Worm (Caenorhabditis elegans): Measurements from ENCODE around the gene M163.9.

M163.9 gene

DNA sequence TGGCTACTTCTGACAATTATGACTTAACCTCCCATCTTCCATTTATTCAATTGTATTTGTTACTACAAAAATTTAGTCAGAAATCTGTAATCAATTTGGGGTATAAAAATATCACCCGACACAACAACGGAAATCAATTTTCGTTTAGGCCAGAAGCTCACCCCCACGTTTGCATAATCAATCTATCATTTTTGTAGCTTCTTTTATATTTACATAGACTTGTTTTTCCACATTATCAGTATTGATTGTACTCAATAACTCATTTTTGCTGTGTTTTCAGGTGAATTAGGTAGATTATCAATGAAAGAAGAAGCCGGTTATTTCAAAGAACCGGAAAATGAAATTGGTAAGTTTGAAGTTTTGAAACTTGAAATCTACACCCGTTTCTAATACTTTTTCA, 4.4 kb downstream of the M163.9 start, which contains the start of gene M163.5:
Gene M163.5, plus strand, starts transcription at position 301 of the 400 bp plus-strand sequence.
- TF ChIP-seq rcor-1 (GFP tag; IDR thresholded peaks at IDR 0.05) (no peak), C06A6.2 (GFP tag; conservative IDR thresholded peaks at IDR 0.05) (no peak), let-607 (tag; optimal IDR thresholded peaks at IDR 0.05) (no peak), efl-1 (GFP tag; optimal IDR thresholded peaks at IDR 0.05) (no peak), tbp1 (GFP tag; optimal IDR thresholded peaks at IDR 0.05) (no peak), ama-1 (optimal IDR thresholded peaks at IDR 0.05) (no peak), ama-1 (GFP tag; optimal IDR thresholded peaks at IDR 0.05) (no peak), lsl-1 (GFP tag; optimal IDR thresholded peaks at IDR 0.05) (no peak), F22D6.2 (tag; optimal IDR thresholded peaks at IDR 0.05) (no peak), zim-3 (tag; optimal IDR thresholded peaks at IDR 0.05) (no peak), nfyb-1 (GFP tag; IDR thresholded peaks at IDR 0.05) (no peak), hrde-1 (tag; optimal IDR thresholded peaks at IDR 0.05; ENCODE audit: borderline replicate concordance) (no peak), madf-10 (tag; optimal IDR thresholded peaks at IDR 0.05) (no peak), F39B2.1 (GFP tag; IDR thresholded peaks at IDR 0.05) (no peak)

DNA sequence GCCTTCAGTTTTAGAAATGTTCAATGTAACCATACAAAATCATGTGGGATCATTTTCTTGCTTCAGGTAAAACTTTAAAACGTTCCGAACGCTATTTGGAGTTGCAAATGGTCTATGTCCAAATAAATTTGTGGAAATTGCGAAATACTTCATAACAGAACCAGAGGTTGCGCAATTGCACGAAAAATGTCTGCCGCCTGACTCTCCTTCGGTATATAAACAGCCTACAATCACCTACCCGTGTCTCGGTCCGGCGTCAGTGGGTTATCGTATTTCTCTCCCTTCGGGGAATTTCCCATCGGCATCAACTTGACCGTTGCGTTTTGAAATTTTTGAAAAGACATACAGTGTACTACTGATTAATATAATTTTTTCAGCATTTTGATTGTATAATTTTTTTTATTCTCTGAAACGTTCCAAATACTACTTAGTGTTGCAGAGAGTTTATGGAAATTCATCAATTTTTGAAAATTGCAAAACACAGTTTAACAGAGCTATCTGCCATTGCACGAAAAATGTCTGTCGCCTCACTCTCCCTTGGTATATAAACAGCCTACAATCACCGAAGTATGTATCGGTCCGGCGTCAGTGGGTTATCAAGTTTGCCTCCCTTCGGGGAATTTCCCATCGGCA, 7.4 kb downstream of the M163.9 start:
- TF ChIP-seq Y95B8A.8 (GFP tag; IDR thresholded peaks at IDR 0.05), result no peak
- TF ChIP-seq ceh-91 (GFP tag; IDR thresholded peaks at IDR 0.05), result no peak
- no peak for TF ChIP-seq sea-2 (GFP tag; IDR thresholded peaks at IDR 0.05)
- peak; percentile 4 for TF ChIP-seq snpc-3.4 (tag; optimal IDR thresholded peaks at IDR 0.05)
- no peak for TF ChIP-seq ama-1 (optimal IDR thresholded peaks at IDR 0.05)
- TF ChIP-seq ama-1 (GFP tag; optimal IDR thresholded peaks at IDR 0.05), result no peak
- TF ChIP-seq ztf-26 (tag; optimal IDR thresholded peaks at IDR 0.05), result peak; percentile 49
- TF ChIP-seq hrde-1 (tag; optimal IDR thresholded peaks at IDR 0.05; ENCODE audit: borderline replicate concordance), result no peak
- 0 out of 2 replicates have a peak, but pooled peaks have one; percentile 71 for TF ChIP-seq nhr-120 (GFP tag; IDR thresholded peaks at IDR 0.05)
- TF ChIP-seq him-1 (tag; optimal IDR thresholded peaks at IDR 0.05), result no peak
- peak; percentile 28; the same call in 1 of the 2 replicates for TF ChIP-seq egl-44 (GFP tag; IDR thresholded peaks at IDR 0.05)
- TF ChIP-seq aptf-2 (GFP tag; conservative IDR thresholded peaks at IDR 0.05), result no peak
- TF ChIP-seq ceh-100 (GFP tag; IDR thresholded peaks at IDR 0.05), result no peak
- no peak for TF ChIP-seq mel-28 (tag; optimal IDR thresholded peaks at IDR 0.05; ENCODE audit: borderline replicate concordance)
- no peak for TF ChIP-seq snpc-1.1 (tag; optimal IDR thresholded peaks at IDR 0.05; ENCODE audit: insufficient read depth)
- TF ChIP-seq aptf-3 (GFP tag; IDR thresholded peaks at IDR 0.05), result no peak
- TF ChIP-seq rpc-1 (optimal IDR thresholded peaks at IDR 0.05), result peak; percentile 65
- TF ChIP-seq rpc-1 (tag; optimal IDR thresholded peaks at IDR 0.05), result peak; percentile 55
- no peak for TF ChIP-seq Y79H2A.3 (GFP tag; conservative IDR thresholded peaks at IDR 0.05)
- TF ChIP-seq athp-1 (tag; optimal IDR thresholded peaks at IDR 0.05), result peak; percentile 27
- TF ChIP-seq ztf-25 (GFP tag; IDR thresholded peaks at IDR 0.05), result no peak
- peak; percentile 39 for TF ChIP-seq ztf-18 (tag; optimal IDR thresholded peaks at IDR 0.05)
- peak in 1 of 2 experiments; percentile 22 for TF ChIP-seq rec-8 (tag; optimal IDR thresholded peaks at IDR 0.05)
- TF ChIP-seq F49E8.2 (tag; optimal IDR thresholded peaks at IDR 0.05; ENCODE audit: insufficient read depth), result no peak
- no peak for TF ChIP-seq madf-8 (GFP tag; conservative IDR thresholded peaks at IDR 0.05)
- no peak for TF ChIP-seq F55B11.4 (tag; optimal IDR thresholded peaks at IDR 0.05; ENCODE audit: borderline replicate concordance, insufficient read depth)
- TF ChIP-seq nfya-2 (GFP tag; IDR thresholded peaks at IDR 0.05), result no peak
- TF ChIP-seq hlh-26 (GFP tag; conservative IDR thresholded peaks at IDR 0.05), result no peak
- TF ChIP-seq ceh-40 (GFP tag; IDR thresholded peaks at IDR 0.05), result peak; percentile 79
- no peak for TF ChIP-seq let-526 (GFP tag; IDR thresholded peaks at IDR 0.05)
- no peak for TF ChIP-seq F52B5.7 (tag; optimal IDR thresholded peaks at IDR 0.05)
- no peak for TF ChIP-seq Y53F4B.3 (GFP tag; IDR thresholded peaks at IDR 0.05)
- peak; percentile 81 for TF ChIP-seq lin-40 (tag; optimal IDR thresholded peaks at IDR 0.05)
- 0 out of 2 replicates have a peak, but pooled peaks have one; percentile 10 for TF ChIP-seq C06A6.2 (GFP tag; conservative IDR thresholded peaks at IDR 0.05)
- TF ChIP-seq attf-6 (GFP tag; IDR thresholded peaks at IDR 0.05), result no peak
- no peak for TF ChIP-seq mxl-1 (tag; optimal IDR thresholded peaks at IDR 0.05)

All from whole organism, young adult.